Fruit fly (Drosophila melanogaster): ENCODE results near the gene Deaf1.

The Deaf1 gene

dm6 chr3L:19834143-19834794, 16.3 kb downstream of the Deaf1 start, which contains the start of the genes trc and CG32221 (continued):
- no peak for TF ChIP-seq CG14050 (GFP tag; IDR thresholded peaks at IDR 0.05)
- peak; percentile 30 for TF ChIP-seq CG9876 (GFP tag; optimal IDR thresholded peaks at IDR 0.05)
- no peak; the same call in 1 of the 2 replicates for TF ChIP-seq CG2129 (GFP tag; IDR thresholded peaks at IDR 0.05; ENCODE audit: partially characterized antibody)
- TF ChIP-seq Hr78 (GFP tag; optimal IDR thresholded peaks at IDR 0.05) = no peak
- TF ChIP-seq CG4282 (GFP tag; optimal IDR thresholded peaks at IDR 0.05) = no peak
- peak; percentile 73 for TF ChIP-seq sens (GFP tag)
- peak; percentile 11 for TF ChIP-seq pho (GFP tag; optimal IDR thresholded peaks at IDR 0.05)
- no peak for TF ChIP-seq Tbp (GFP tag; optimal IDR thresholded peaks at IDR 0.05)
- TF ChIP-seq CG9817 (tag; optimal IDR thresholded peaks at IDR 0.05) = peak; percentile 68
- TF ChIP-seq H2.0 (GFP tag; IDR thresholded peaks at IDR 0.05) = peak; percentile 44; the same call in 1 of the 2 replicates
- no peak for TF ChIP-seq Elba2 (GFP tag; optimal IDR thresholded peaks at IDR 0.05)
- TF ChIP-seq Dip2 (GFP tag; IDR thresholded peaks at IDR 0.05) = no peak
- no peak for TF ChIP-seq H15 (GFP tag; IDR thresholded peaks at IDR 0.05)
- TF ChIP-seq bowl (GFP tag; IDR thresholded peaks at IDR 0.05) = no peak
- peak; percentile 36; the same call in 1 of the 2 replicates for TF ChIP-seq tna (GFP tag; IDR thresholded peaks at IDR 0.05; ENCODE audit: partially characterized antibody)
- no peak; the same call in 2 of the 3 replicates for TF ChIP-seq CG34224 (GFP tag; IDR thresholded peaks at IDR 0.05; ENCODE audit: partially characterized antibody)
- TF ChIP-seq CG13287 (GFP tag; IDR thresholded peaks at IDR 0.05; ENCODE audit: partially characterized antibody) = peak; percentile 67
- no peak for TF ChIP-seq fd64A (GFP tag; optimal IDR thresholded peaks at IDR 0.05)
- no peak for TF ChIP-seq Jarid2 (GFP tag; optimal IDR thresholded peaks at IDR 0.05)
- TF ChIP-seq ab (GFP tag; optimal IDR thresholded peaks at IDR 0.05) = no peak
- peak; percentile 65 for TF ChIP-seq CG4328 (GFP tag; optimal IDR thresholded peaks at IDR 0.05)
- no peak for TF ChIP-seq tll (GFP tag; optimal IDR thresholded peaks at IDR 0.05)
- no peak for TF ChIP-seq CG2202 (tag; optimal IDR thresholded peaks at IDR 0.05)
- no peak for TF ChIP-seq CG2889 (GFP tag; IDR thresholded peaks at IDR 0.05)
- TF ChIP-seq tio (GFP tag; optimal IDR thresholded peaks at IDR 0.05) = no peak
- peak; percentile 45; the same call in 1 of the 3 replicates for TF ChIP-seq tgo (GFP tag; IDR thresholded peaks at IDR 0.05)
- no peak for TF ChIP-seq CG17361 (GFP tag; IDR thresholded peaks at IDR 0.05)
- peak; percentile 100 for TF ChIP-seq Opbp (GFP tag; IDR thresholded peaks at IDR 0.05; ENCODE audit: partially characterized antibody)
- peak; percentile 79 for TF ChIP-seq CG15514 (GFP tag; optimal IDR thresholded peaks at IDR 0.05)
- TF ChIP-seq Neu2 (GFP tag; optimal IDR thresholded peaks at IDR 0.05; ENCODE audit: borderline replicate concordance) = no peak
- peak; percentile 71 for TF ChIP-seq CG32532 (GFP tag; IDR thresholded peaks at IDR 0.05)
- no peak for TF ChIP-seq CG7556 (GFP tag; optimal IDR thresholded peaks at IDR 0.05)
- TF ChIP-seq CG3838 (GFP tag; optimal IDR thresholded peaks at IDR 0.05) = no peak
- no peak for TF ChIP-seq prd (optimal IDR thresholded peaks at IDR 0.05)
- no peak for TF ChIP-seq prd (GFP tag; IDR thresholded peaks at IDR 0.05)
- peak; percentile 7 for TF ChIP-seq p53 (GFP tag; optimal IDR thresholded peaks at IDR 0.05)
- TF ChIP-seq rib (GFP tag; IDR thresholded peaks at IDR 0.05) = no peak
- TF ChIP-seq Max (GFP tag; optimal IDR thresholded peaks at IDR 0.05) = peak; percentile 1
- peak; percentile 38 for TF ChIP-seq CG17829 (tag; optimal IDR thresholded peaks at IDR 0.05)
- no peak for TF ChIP-seq HHEX (GFP tag; optimal IDR thresholded peaks at IDR 0.05)
- no peak for TF ChIP-seq Pdp1 (GFP tag; optimal IDR thresholded peaks at IDR 0.05)
- peak; percentile 52 for TF ChIP-seq Xbp1 (GFP tag; optimal IDR thresholded peaks at IDR 0.05)
- TF ChIP-seq CG3281 (GFP tag; optimal IDR thresholded peaks at IDR 0.05) = peak; percentile 41
- peak; percentile 37 for TF ChIP-seq CG33557 (GFP tag; optimal IDR thresholded peaks at IDR 0.05)
- TF ChIP-seq CG1233 (GFP tag; optimal IDR thresholded peaks at IDR 0.05) = peak; percentile 65
- TF ChIP-seq lbe (GFP tag; optimal IDR thresholded peaks at IDR 0.05) = no peak
- TF ChIP-seq Asciz (GFP tag; optimal IDR thresholded peaks at IDR 0.05) = no peak
- peak; percentile 80 for TF ChIP-seq CG34422 (GFP tag; IDR thresholded peaks at IDR 0.05)
- TF ChIP-seq CG14965 (GFP tag; optimal IDR thresholded peaks at IDR 0.05; ENCODE audit: borderline replicate concordance) = no peak

Measured in whole organism, embryonic.